Worm (Caenorhabditis elegans) whole organism, L1 larva: ENCODE data around the gene srt-56.

Source experiments
- F16B12.6 ChIP-seq: fragments of 150-350 bp; optimal IDR thresholded peaks from 2 replicates; lab custom pipeline; 2014; ENCODE audit warnings: missing biosample characterization, missing genetic modification characterization
- Y116A8C.19 ChIP-seq: sonication (generic microtip); optimal IDR thresholded peaks from 2 replicates; lab custom pipeline; 2016; ENCODE audit warnings: missing compliant biosample characterization, missing genetic modification characterization, borderline replicate concordance
- aha-1 ChIP-seq: fragments of 150-350 bp; optimal IDR thresholded peaks from 2 replicates; lab custom pipeline; 2014; ENCODE audit warnings: missing biosample characterization, missing genetic modification characterization
- alr-1 ChIP-seq: fragments of 200-800 bp; sonication (Bioruptor generic); optimal IDR thresholded peaks from 2 replicates; lab custom pipeline; 2018; ENCODE audit warnings: borderline replicate concordance, mild to moderate bottlenecking, missing genetic modification characterization, missing compliant biosample characterization
- ceh-63 ChIP-seq: fragments of 200-800 bp; sonication (Bioruptor generic); optimal IDR thresholded peaks from 2 replicates; lab custom pipeline; 2018; ENCODE audit warnings: mild to moderate bottlenecking, missing genetic modification characterization, missing compliant biosample characterization
- ceh-8 ChIP-seq: fragments of 200-800 bp; sonication (Bioruptor generic); optimal IDR thresholded peaks from 2 replicates; lab custom pipeline; 2018; ENCODE audit warnings: mild to moderate bottlenecking, missing genetic modification characterization, moderate library complexity, missing compliant biosample characterization
- efl-3 ChIP-seq: fragments of 200-800 bp; sonication (Bioruptor generic); optimal IDR thresholded peaks from 2 replicates; lab custom pipeline; 2018; ENCODE audit warnings: mild to moderate bottlenecking, missing genetic modification characterization, missing compliant biosample characterization
- egl-13 ChIP-seq: sonication (generic microtip); optimal IDR thresholded peaks from 2 replicates; lab custom pipeline; 2016; ENCODE audit warnings: missing genotype, missing genetic modification reagents, missing genetic modification characterization, missing compliant biosample characterization
- elt-3 ChIP-seq, 6 experiments: fragments of 150-350 bp in 1 of 6; sonication (generic microtip); optimal IDR thresholded peaks; 2 replicates each; lab custom pipeline; 2017 to 2018; ENCODE audit warnings: missing biosample characterization in 6 of 6, missing genetic modification characterization in 6 of 6, inconsistent platforms in 1 of 6
- grh-1 ChIP-seq: fragments of 200-800 bp; sonication (Bioruptor generic); IDR thresholded peaks from 2 replicates; pipeline ENCODE4 v1.3.6; 2022; ENCODE audit warnings: missing genetic modification reagents, missing genetic modification characterization, missing compliant biosample characterization
- hlh-17 ChIP-seq: fragments of 200-800 bp; sonication (Bioruptor generic); optimal IDR thresholded peaks from 2 replicates; lab custom pipeline; 2018; ENCODE audit warnings: missing genetic modification characterization, mild to moderate bottlenecking, missing compliant biosample characterization, moderate library complexity, borderline replicate concordance
- irx-1 ChIP-seq: sonication (generic microtip); optimal IDR thresholded peaks from 2 replicates; lab custom pipeline; 2016; ENCODE audit warnings: missing genetic modification characterization, missing compliant biosample characterization
- jun-1 ChIP-seq: fragments of 150-350 bp; optimal IDR thresholded peaks from 2 replicates; lab custom pipeline; 2014; ENCODE audit warnings: missing biosample characterization, missing genetic modification reagents, missing genetic modification characterization
- lin-35 ChIP-seq, 2 experiments: fragments of 150-350 bp; optimal IDR thresholded peaks; 2 replicates each; lab custom pipeline; 2014; ENCODE audit warnings: missing biosample characterization in 2 of 2, missing genetic modification characterization in 2 of 2, missing genetic modification reagents in 2 of 2
- lir-3 ChIP-seq: sonication (generic microtip); optimal IDR thresholded peaks from 2 replicates; lab custom pipeline; 2016; ENCODE audit warnings: mild to moderate bottlenecking, missing genetic modification characterization, moderate library complexity, missing compliant biosample characterization; ENCODE audit not compliant: poor library complexity
- mab-9 ChIP-seq: fragments of 200-800 bp; sonication (Bioruptor generic); IDR thresholded peaks from 2 replicates; pipeline ENCODE4 v1.3.6; 2022; ENCODE audit warnings: missing genetic modification reagents, missing genetic modification characterization, missing compliant biosample characterization
- mdl-1 ChIP-seq, 2 experiments: fragments of 150-350 bp; optimal IDR thresholded peaks; 2 replicates each; lab custom pipeline; 2014 to 2017; ENCODE audit warnings: missing biosample characterization in 2 of 2, missing genetic modification characterization in 2 of 2, inconsistent platforms in 1 of 2
- mep-1 ChIP-seq: fragments of 150-350 bp; optimal IDR thresholded peaks from 2 replicates; lab custom pipeline; 2014; ENCODE audit warnings: missing biosample characterization, missing genetic modification characterization
- nhr-11 ChIP-seq: fragments of 150-350 bp; optimal IDR thresholded peaks from 2 replicates; lab custom pipeline; 2014; ENCODE audit warnings: missing biosample characterization, missing genetic modification characterization
- nhr-12 ChIP-seq: sonication (generic microtip); optimal IDR thresholded peaks from 2 replicates; lab custom pipeline; 2017; ENCODE audit warnings: missing biosample characterization, missing genetic modification characterization
- nhr-20 ChIP-seq: sonication (generic microtip); optimal IDR thresholded peaks from 2 replicates; lab custom pipeline; 2016; ENCODE audit warnings: mild to moderate bottlenecking, missing genetic modification characterization, missing compliant biosample characterization
- nhr-71 ChIP-seq: sonication (generic microtip); optimal IDR thresholded peaks from 2 replicates; lab custom pipeline; 2016; ENCODE audit warnings: mild to moderate bottlenecking, missing genetic modification characterization, moderate library complexity, missing compliant biosample characterization
- nhr-76 ChIP-seq: sonication (generic microtip); optimal IDR thresholded peaks from 2 replicates; lab custom pipeline; 2017; ENCODE audit warnings: missing biosample characterization, missing genetic modification characterization
- nhr-77 ChIP-seq: fragments of 150-350 bp; optimal IDR thresholded peaks from 2 replicates; lab custom pipeline; 2014; ENCODE audit warnings: missing biosample characterization, missing genetic modification characterization
- nhr-84 ChIP-seq: sonication (generic microtip); optimal IDR thresholded peaks from 2 replicates; lab custom pipeline; 2017; ENCODE audit warnings: missing biosample characterization, missing genetic modification characterization
- pag-3 ChIP-seq: sonication (generic microtip); optimal IDR thresholded peaks from 2 replicates; lab custom pipeline; 2017; ENCODE audit warnings: missing genetic modification characterization, mild to moderate bottlenecking, missing compliant biosample characterization, antibody characterized with exemption, borderline replicate concordance; ENCODE audit not compliant: insufficient read depth
- pax-3 ChIP-seq: fragments of 200-800 bp; sonication (Bioruptor generic); optimal IDR thresholded peaks from 2 replicates; lab custom pipeline; 2018; ENCODE audit warnings: mild to moderate bottlenecking, missing genetic modification characterization, moderate library complexity, missing compliant biosample characterization
- skn-1 ChIP-seq: fragments of 150-350 bp; optimal IDR thresholded peaks from 2 replicates; lab custom pipeline; 2014; ENCODE audit warnings: missing biosample characterization, missing genetic modification characterization
- snu-23 ChIP-seq: sonication (generic microtip); optimal IDR thresholded peaks from 2 replicates; lab custom pipeline; 2016; ENCODE audit warnings: missing genetic modification characterization, missing compliant biosample characterization
- sox-4 ChIP-seq: sonication (generic microtip); optimal IDR thresholded peaks from 2 replicates; lab custom pipeline; 2016; ENCODE audit warnings: missing genetic modification characterization, missing compliant biosample characterization
- sptf-1 ChIP-seq: fragments of 150-350 bp; optimal IDR thresholded peaks from 2 replicates; lab custom pipeline; 2014; ENCODE audit warnings: missing biosample characterization, missing genetic modification characterization
- sup-37 ChIP-seq: fragments of 200-800 bp; sonication (Bioruptor generic); optimal IDR thresholded peaks from 2 replicates; lab custom pipeline; 2018; ENCODE audit warnings: mild to moderate bottlenecking, missing genetic modification characterization, missing compliant biosample characterization
- swsn-7 ChIP-seq: sonication (generic microtip); optimal IDR thresholded peaks from 2 replicates; lab custom pipeline; 2016; ENCODE audit warnings: missing genetic modification characterization, missing compliant biosample characterization
- unc-130 ChIP-seq: fragments of 150-350 bp; optimal IDR thresholded peaks from 2 replicates; lab custom pipeline; 2017; ENCODE audit warnings: missing biosample characterization, missing genetic modification characterization, inconsistent platforms
- unc-30 ChIP-seq: sonication (generic microtip); optimal IDR thresholded peaks from 2 replicates; lab custom pipeline; 2017; ENCODE audit warnings: missing biosample characterization, missing genetic modification characterization
- zip-4 ChIP-seq: fragments of 200-800 bp; sonication (Bioruptor generic); optimal IDR thresholded peaks from 2 replicates; lab custom pipeline; 2018; ENCODE audit warnings: mild to moderate bottlenecking, missing genetic modification characterization, moderate library complexity, missing compliant biosample characterization

The srt-56 gene

ce11 chrV:3133293-3133755, 11.7 kb upstream of the srt-56 start, which contains the start of gene F02C9.2:
TSS of gene F02C9.2 (plus strand) at chrV:3133705.
- TF ChIP-seq grh-1 (GFP tag; lab: Robert Waterston, UW) (no peak), pax-3 (tag; lab: Kevin White, UChicago) (no peak), sox-4 (no peak), unc-130 (no peak)

- peak; percentile 45 for TF ChIP-seq ceh-8 (GFP tag; lab: Kevin White, UChicago)
- TF ChIP-seq pax-3 (tag; lab: Kevin White, UChicago), result no peak
- TF ChIP-seq, all 84 proteins: peak for 1
Measured at ce11 chrV:3132116-3132515, 10.5 kb upstream of the srt-56 start.

ce11 chrV:3128803-3129202, 7.2 kb upstream of the srt-56 start, which contains the start of gene tat-6:
TSS of gene tat-6 (plus strand) at chrV:3129103.
- TF ChIP-seq aha-1 (tag; lab: Kevin White, UChicago), result no peak

- peak in 1 of 2 experiments; percentile 16 for TF ChIP-seq lin-35 (GFP tag; optimal IDR thresholded peaks at IDR 0.05; lab: Kevin White, UChicago)
- no peak for TF ChIP-seq jun-1 (tag; lab: Kevin White, UChicago)
- TF ChIP-seq nhr-20, result peak; percentile 28
Measured at ce11 chrV:3127670-3128069, 6.0 kb upstream of the srt-56 start, which contains the start of gene Y73C8C.10. TSS of gene Y73C8C.10 (minus strand) at chrV:3127770.

- TF ChIP-seq hlh-17 (no peak), skn-1 (tag; lab: Kevin White, UChicago) (no peak), nhr-76 (tag; lab: Kevin White, UChicago) (no peak), ceh-8 (GFP tag; lab: Kevin White, UChicago) (no peak), egl-13 (tag; lab: Kevin White, UChicago) (no peak), nhr-12 (tag; lab: Kevin White, UChicago) (no peak), alr-1 (tag; lab: Kevin White, UChicago) (no peak), swsn-7 (tag; lab: Kevin White, UChicago) (no peak), zip-4 (GFP tag; lab: Kevin White, UChicago) (no peak), pag-3 (tag; lab: Kevin White, UChicago) (no peak), elt-3 (tag; optimal IDR thresholded peaks at IDR 0.05; lab: Kevin White, UChicago) (no peak), nhr-84 (no peak), sup-37 (GFP tag; lab: Kevin White, UChicago) (no peak), aha-1 (tag; lab: Kevin White, UChicago) (no peak), nhr-11 (tag; lab: Kevin White, UChicago) (no peak), lin-35 (GFP tag; optimal IDR thresholded peaks at IDR 0.05; lab: Kevin White, UChicago) (no peak), nhr-71 (tag; lab: Kevin White, UChicago) (no peak), mab-9 (GFP tag; lab: Robert Waterston, UW) (no peak)
Measured at ce11 chrV:3124912-3125311, 3.3 kb upstream of the srt-56 start, which contains the start of gene Y73C8C.12. TSS of gene Y73C8C.12 (plus strand) at chrV:3125212.

- TF ChIP-seq nhr-71 (tag; lab: Kevin White, UChicago) (no peak), lir-3 (tag; lab: Kevin White, UChicago) (no peak), ceh-63 (no peak), mdl-1 (tag; optimal IDR thresholded peaks at IDR 0.05; lab: Kevin White, UChicago) (no peak), Y116A8C.19 (tag; lab: Kevin White, UChicago) (no peak), mep-1 (tag; lab: Kevin White, UChicago) (no peak), efl-3 (no peak), snu-23 (GFP tag; lab: Kevin White, UChicago) (no peak), sptf-1 (tag; lab: Kevin White, UChicago) (no peak), nhr-77 (tag; lab: Kevin White, UChicago) (no peak), F16B12.6 (tag; lab: Kevin White, UChicago) (no peak), unc-30 (no peak), irx-1 (no peak)
Measured at ce11 chrV:3122403-3122802, 760 bp upstream of the srt-56 start.
